Fruit fly (Drosophila melanogaster): ENCODE results near the gene CG7382.

The CG7382 gene

DNA sequence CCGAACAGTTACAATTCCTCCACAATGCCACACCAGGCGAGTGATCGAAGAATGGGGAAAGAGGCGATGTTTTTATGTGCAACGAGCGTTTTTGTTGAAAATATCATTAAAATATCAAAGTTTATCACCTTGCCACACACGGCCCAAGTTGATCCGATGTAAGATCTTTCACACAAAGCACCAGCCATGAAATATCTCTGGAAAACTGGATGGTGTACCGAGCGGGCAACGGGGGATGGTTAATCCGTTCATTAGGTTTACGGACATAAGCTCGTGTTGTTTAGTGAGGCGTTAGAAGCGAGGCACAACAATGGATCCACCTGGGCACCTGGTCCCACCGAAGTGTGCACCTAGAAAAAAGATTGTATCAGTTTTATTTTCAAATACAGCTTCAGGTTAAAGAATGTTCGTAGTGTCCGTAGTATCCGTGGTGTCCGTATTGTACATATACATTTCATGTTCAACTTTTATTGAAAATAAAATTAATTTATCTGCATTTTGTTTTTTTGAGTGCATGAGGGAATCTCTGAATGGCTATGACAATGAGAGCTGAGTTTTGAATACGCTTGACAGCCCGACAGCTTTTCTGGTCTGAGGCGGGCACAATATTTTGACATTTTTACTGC, 23.1 kb downstream of the CG7382 start (continued):
- peak; percentile 26 for TF ChIP-seq caup (GFP tag; optimal IDR thresholded peaks at IDR 0.05; ENCODE audit: severe bottlenecking)
- peak; percentile 30 to 73 for TF ChIP-seq chif (GFP tag; optimal IDR thresholded peaks at IDR 0.05)
- TF ChIP-seq slp2 (GFP tag; optimal IDR thresholded peaks at IDR 0.05) = peak; percentile 36
- peak; percentile 74 for TF ChIP-seq CG31441 (GFP tag; IDR thresholded peaks at IDR 0.05)
- TF ChIP-seq phol (tag; optimal IDR thresholded peaks at IDR 0.05) = peak; percentile 67
- TF ChIP-seq ac (GFP tag; optimal IDR thresholded peaks at IDR 0.05) = no peak
- no peak for TF ChIP-seq sr (GFP tag; IDR thresholded peaks at IDR 0.05)
- TF ChIP-seq CG13775 (GFP tag; optimal IDR thresholded peaks at IDR 0.05) = peak; percentile 33
- no peak for TF ChIP-seq CG34224 (GFP tag; IDR thresholded peaks at IDR 0.05; ENCODE audit: partially characterized antibody)
- TF ChIP-seq trem (tag; optimal IDR thresholded peaks at IDR 0.05) = peak; percentile 59
- TF ChIP-seq sug (tag; optimal IDR thresholded peaks at IDR 0.05) = no peak
- TF ChIP-seq dysf (GFP tag; IDR thresholded peaks at IDR 0.05) = peak; percentile 64
- TF ChIP-seq NfI (GFP tag; optimal IDR thresholded peaks at IDR 0.05) = peak; percentile 53
- peak; percentile 19 for TF ChIP-seq MTF-1 (GFP tag; optimal IDR thresholded peaks at IDR 0.05; ENCODE audit: borderline replicate concordance)
- peak; percentile 48 for TF ChIP-seq Sox100B (GFP tag; optimal IDR thresholded peaks at IDR 0.05)
- TF ChIP-seq tx (GFP tag; optimal IDR thresholded peaks at IDR 0.05) = no peak
- no peak for TF ChIP-seq Ravus (GFP tag; IDR thresholded peaks at IDR 0.05)
- TF ChIP-seq en (GFP tag; optimal IDR thresholded peaks at IDR 0.05) = peak; percentile 13
- 0 out of 2 replicates have a peak, but pooled peaks have one; percentile 11 for TF ChIP-seq Taf1 (GFP tag; IDR thresholded peaks at IDR 0.05)
- TF ChIP-seq CG34376 (GFP tag; optimal IDR thresholded peaks at IDR 0.05) = no peak
- no peak for TF ChIP-seq sc (optimal IDR thresholded peaks at IDR 0.05)
- peak; percentile 46 for TF ChIP-seq sc (GFP tag; optimal IDR thresholded peaks at IDR 0.05)
- no peak for TF ChIP-seq yki (optimal IDR thresholded peaks at IDR 0.05)
- no peak for TF ChIP-seq Bteb2 (GFP tag; optimal IDR thresholded peaks at IDR 0.05)
- TF ChIP-seq fd102C (GFP tag; optimal IDR thresholded peaks at IDR 0.05) = no peak
- 0 out of 2 replicates have a peak, but pooled peaks have one; percentile 11 for TF ChIP-seq toy (GFP tag; IDR thresholded peaks at IDR 0.05)
- peak in 1 of 2 experiments; percentile 28 for TF ChIP-seq Eip74EF (GFP tag; optimal IDR thresholded peaks at IDR 0.05)
- peak; percentile 50 for TF ChIP-seq lab (GFP tag; optimal IDR thresholded peaks at IDR 0.05)
- no peak; the same call in 1 of the 2 replicates for TF ChIP-seq CG10321 (GFP tag; IDR thresholded peaks at IDR 0.05)
- TF ChIP-seq CG7963 (GFP tag; IDR thresholded peaks at IDR 0.05; ENCODE audit: partially characterized antibody) = no peak
- TF ChIP-seq CG6689 (GFP tag; IDR thresholded peaks at IDR 0.05) = peak; percentile 64; the same call in 1 of the 2 replicates
- TF ChIP-seq CG31224 (GFP tag; IDR thresholded peaks at IDR 0.05) = peak; percentile 22; the same call in 1 of the 2 replicates
- peak; percentile 34 for TF ChIP-seq twi (tag; optimal IDR thresholded peaks at IDR 0.05)
- TF ChIP-seq NC2α (GFP tag; optimal IDR thresholded peaks at IDR 0.05) = no peak
- TF ChIP-seq eve (GFP tag; optimal IDR thresholded peaks at IDR 0.05) = no peak
- no peak for TF ChIP-seq br (optimal IDR thresholded peaks at IDR 0.05)
- no peak for TF ChIP-seq CG10565 (GFP tag; optimal IDR thresholded peaks at IDR 0.05)
- no peak for TF ChIP-seq Hmr (GFP tag; optimal IDR thresholded peaks at IDR 0.05)
- TF ChIP-seq luna (GFP tag; optimal IDR thresholded peaks at IDR 0.05) = no peak
- peak; percentile 40 for TF ChIP-seq Vsx1 (GFP tag; optimal IDR thresholded peaks at IDR 0.05)
- no peak for TF ChIP-seq knrl (GFP tag; IDR thresholded peaks at IDR 0.05; ENCODE audit: partially characterized antibody)
- peak; percentile 7 for TF ChIP-seq Usf (GFP tag; optimal IDR thresholded peaks at IDR 0.05)
- no peak for TF ChIP-seq CG4854 (GFP tag; optimal IDR thresholded peaks at IDR 0.05)
- TF ChIP-seq grn (GFP tag; optimal IDR thresholded peaks at IDR 0.05) = no peak
- TF ChIP-seq CG9215 (GFP tag; IDR thresholded peaks at IDR 0.05) = peak; percentile 18; the same call in 1 of the 2 replicates
- peak; percentile 66 for TF ChIP-seq CG12769 (tag; optimal IDR thresholded peaks at IDR 0.05)
- TF ChIP-seq CG15479 (GFP tag; optimal IDR thresholded peaks at IDR 0.05) = no peak
- TF ChIP-seq Sox102F (GFP tag; optimal IDR thresholded peaks at IDR 0.05) = peak; percentile 62
- 0 out of 3 replicates have a peak, but pooled peaks have one; percentile 40 for TF ChIP-seq jigr1 (GFP tag; IDR thresholded peaks at IDR 0.05)
- peak; percentile 54 for TF ChIP-seq Ptx1 (GFP tag; IDR thresholded peaks at IDR 0.05)

Data from whole organism, embryonic.